Fruit fly (Drosophila melanogaster): Measurements from ENCODE around the gene SdhBL.

Gene SdhBL

dm6 chrX:18920642-18921355 is 26.6 kb downstream of the SdhBL start (continued):
- TF ChIP-seq HLH4C (GFP tag; IDR thresholded peaks at IDR 0.05; ENCODE audit: partially characterized antibody) (no peak), CG1233 (GFP tag; optimal IDR thresholded peaks at IDR 0.05) (peak; percentile 5), CG10209 (GFP tag; optimal IDR thresholded peaks at IDR 0.05) (peak; percentile 43), CG4328 (GFP tag; optimal IDR thresholded peaks at IDR 0.05) (no peak), CG15479 (GFP tag; optimal IDR thresholded peaks at IDR 0.05) (no peak), jumu (GFP tag; optimal IDR thresholded peaks at IDR 0.05) (peak; percentile 24), CG17361 (GFP tag; IDR thresholded peaks at IDR 0.05) (peak; percentile 44; the same call in 1 of the 3 replicates), CG4820 (GFP tag; optimal IDR thresholded peaks at IDR 0.05) (peak; percentile 43), slbo (GFP tag; IDR thresholded peaks at IDR 0.05) (no peak), CG10565 (GFP tag; optimal IDR thresholded peaks at IDR 0.05) (no peak), nom (GFP tag; optimal IDR thresholded peaks at IDR 0.05) (no peak), Nf-YC (tag; optimal IDR thresholded peaks at IDR 0.05) (no peak), CG32767 (GFP tag; IDR thresholded peaks at IDR 0.05) (no peak), gsb (GFP tag; IDR thresholded peaks at IDR 0.05) (no peak), Bgb (GFP tag; IDR thresholded peaks at IDR 0.05; ENCODE audit: partially characterized antibody) (no peak), CG17359 (tag; optimal IDR thresholded peaks at IDR 0.05) (peak; percentile 61), NK7.1 (GFP tag; optimal IDR thresholded peaks at IDR 0.05) (no peak), Bteb2 (GFP tag; optimal IDR thresholded peaks at IDR 0.05) (no peak), Blimp-1 (GFP tag; optimal IDR thresholded peaks at IDR 0.05) (peak; percentile 61), z (GFP tag; IDR thresholded peaks at IDR 0.05) (no peak), bsh (GFP tag; optimal IDR thresholded peaks at IDR 0.05) (peak in 1 of 2 experiments; percentile 76), CG14667 (GFP tag; IDR thresholded peaks at IDR 0.05) (no peak), Hr39 (optimal IDR thresholded peaks at IDR 0.05) (no peak)

DNA sequence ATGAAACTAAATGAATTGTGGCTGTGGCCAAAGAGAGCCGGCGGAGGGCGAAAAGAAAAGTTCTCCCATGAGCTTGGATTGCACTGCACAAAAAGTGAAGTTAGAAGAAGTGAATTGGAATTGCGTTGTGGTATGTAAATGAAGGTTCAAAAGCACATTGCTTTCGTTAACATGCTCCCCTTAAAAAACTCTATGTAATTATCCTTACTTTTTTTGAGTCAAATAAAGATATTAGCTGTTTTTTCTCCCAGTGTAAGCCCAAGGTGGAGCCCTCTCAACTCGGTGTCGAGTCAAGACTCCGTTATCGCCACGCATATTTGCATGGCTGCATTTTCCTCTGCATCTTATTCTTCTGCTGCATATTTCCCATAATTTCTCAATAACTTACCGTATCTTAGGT is 29.3 kb downstream of the SdhBL start:
- TF ChIP-seq odd (GFP tag; optimal IDR thresholded peaks at IDR 0.05) (no peak), CG9609 (GFP tag; optimal IDR thresholded peaks at IDR 0.05) (peak; percentile 40), CG31365 (tag; optimal IDR thresholded peaks at IDR 0.05) (no peak), crp (GFP tag; optimal IDR thresholded peaks at IDR 0.05) (no peak), CG7987 (GFP tag; optimal IDR thresholded peaks at IDR 0.05) (no peak), B-H1 (GFP tag; IDR thresholded peaks at IDR 0.05) (peak; percentile 19; the same call in 2 of the 3 replicates), CG33557 (GFP tag; optimal IDR thresholded peaks at IDR 0.05) (no peak), Chrac-16 (GFP tag; optimal IDR thresholded peaks at IDR 0.05) (peak; percentile 32), CkIIα-i1 (GFP tag; IDR thresholded peaks at IDR 0.05) (no peak), disco-r (GFP tag; optimal IDR thresholded peaks at IDR 0.05) (no peak), slp2 (GFP tag; optimal IDR thresholded peaks at IDR 0.05) (no peak), Drgx (GFP tag; IDR thresholded peaks at IDR 0.05) (peak; percentile 61), caup (GFP tag; optimal IDR thresholded peaks at IDR 0.05; ENCODE audit: severe bottlenecking) (no peak), CG9215 (GFP tag; IDR thresholded peaks at IDR 0.05) (no peak), CG4617 (GFP tag; optimal IDR thresholded peaks at IDR 0.05; ENCODE audit: borderline replicate concordance) (no peak), pb (GFP tag; optimal IDR thresholded peaks at IDR 0.05) (no peak), CG4404 (GFP tag; IDR thresholded peaks at IDR 0.05) (peak; percentile 62), Opbp (GFP tag; IDR thresholded peaks at IDR 0.05; ENCODE audit: partially characterized antibody) (no peak), Eip74EF (GFP tag; optimal IDR thresholded peaks at IDR 0.05) (peak in 1 of 2 experiments; percentile 4), Sry-δ (GFP tag; optimal IDR thresholded peaks at IDR 0.05) (peak; percentile 23), zfh2 (GFP tag; optimal IDR thresholded peaks at IDR 0.05) (no peak), gfzf (GFP tag; optimal IDR thresholded peaks at IDR 0.05) (no peak), NC2β (GFP tag; optimal IDR thresholded peaks at IDR 0.05) (peak; percentile 5), Spps (tag; optimal IDR thresholded peaks at IDR 0.05) (no peak), CG10274 (GFP tag; optimal IDR thresholded peaks at IDR 0.05) (no peak), Sry-β (GFP tag; optimal IDR thresholded peaks at IDR 0.05) (no peak), Blimp-1 (GFP tag; optimal IDR thresholded peaks at IDR 0.05) (peak; percentile 74), ssp (GFP tag; IDR thresholded peaks at IDR 0.05) (peak; percentile 46)

Measured in whole organism, embryonic.